Fruit fly (Drosophila melanogaster): Measurements from ENCODE around the gene bbx.

The bbx gene

DNA sequence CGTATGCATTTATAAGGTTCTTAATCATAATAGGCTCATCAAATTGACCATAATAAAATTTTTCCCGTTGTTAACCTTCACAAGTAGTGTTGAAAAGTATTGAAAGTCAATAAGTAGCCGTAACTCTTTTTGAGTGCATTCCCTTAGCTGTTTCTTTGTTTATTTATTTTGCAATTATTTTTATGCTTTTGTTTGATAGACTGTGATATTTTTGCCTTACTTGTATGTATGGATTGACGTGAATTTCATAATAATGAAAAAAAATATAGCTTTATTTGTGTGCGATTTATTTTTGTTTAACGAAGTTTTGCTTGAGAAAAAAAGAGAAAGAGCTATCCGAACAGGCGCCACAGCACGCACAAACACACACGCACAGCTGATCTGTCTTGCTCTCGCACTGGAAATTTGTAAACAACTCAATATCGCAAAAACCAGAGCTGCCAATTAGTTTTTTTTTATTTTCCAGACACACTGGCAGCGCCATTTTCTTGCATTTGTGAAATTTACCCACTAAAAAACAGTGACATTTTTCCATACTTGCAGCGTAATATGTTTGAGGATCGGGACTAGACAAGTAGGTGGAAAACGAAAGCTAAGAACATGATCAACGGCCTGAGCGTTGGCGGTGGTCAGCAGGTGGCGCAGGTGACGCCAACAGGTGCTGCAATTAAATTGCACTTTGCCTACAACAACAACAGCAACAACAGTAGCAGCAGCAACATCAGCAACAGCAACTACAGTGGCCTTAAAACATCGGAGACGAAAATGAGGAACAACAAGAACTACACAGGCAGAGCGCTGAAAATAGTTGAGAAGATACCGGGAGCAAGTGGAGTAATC lies 6.5 kb downstream of the bbx start:
- TF ChIP-seq EcR (GFP tag; optimal IDR thresholded peaks at IDR 0.05) (no peak), pan (optimal IDR thresholded peaks at IDR 0.05) (no peak), CG8478 (optimal IDR thresholded peaks at IDR 0.05) (peak; percentile 31), usp (GFP tag; optimal IDR thresholded peaks at IDR 0.05) (no peak), psq (optimal IDR thresholded peaks at IDR 0.05) (no peak), Dll (optimal IDR thresholded peaks at IDR 0.05) (no peak)

DNA sequence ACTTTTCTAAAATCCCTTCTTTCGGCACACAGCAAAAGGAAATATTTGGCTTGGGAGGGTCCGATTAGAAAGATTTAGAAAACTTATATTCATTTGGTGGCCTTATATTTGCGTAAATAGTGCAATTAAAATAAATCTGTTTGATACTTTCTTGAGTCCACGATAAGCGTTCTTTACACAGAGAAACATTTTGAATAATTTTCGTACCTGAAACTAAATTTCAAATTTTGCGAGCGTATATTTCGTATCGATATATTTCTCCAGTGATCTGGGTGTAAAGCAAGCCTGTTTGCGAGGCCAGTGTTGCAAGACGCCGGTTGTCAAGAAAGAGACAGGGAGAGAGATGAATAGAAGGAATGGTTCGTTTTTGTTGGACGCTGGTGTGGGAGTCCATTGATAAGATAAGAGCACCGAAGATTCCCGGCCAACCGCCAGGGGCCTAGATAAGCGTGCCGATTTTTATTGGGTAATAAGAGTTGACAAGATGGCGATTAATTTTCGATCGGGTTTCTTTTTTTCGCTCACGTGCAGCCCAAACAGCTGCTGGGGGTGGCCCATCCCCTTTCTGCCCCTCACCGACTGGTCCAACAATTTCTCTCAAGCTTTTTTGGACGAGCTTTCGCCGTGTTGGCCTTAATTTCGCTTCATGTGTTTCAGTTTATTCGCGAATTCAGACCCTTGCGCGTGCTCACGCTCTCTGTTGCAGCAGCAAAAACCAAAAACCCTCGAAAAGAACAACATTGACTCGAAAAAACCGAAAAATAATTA lies 11.0 kb downstream of the bbx start, which contains the start of gene slgA:
Gene slgA (plus strand): TSS at position 344 of the 768 bp plus-strand sequence.
- TF ChIP-seq pan (optimal IDR thresholded peaks at IDR 0.05) (no peak), psq (optimal IDR thresholded peaks at IDR 0.05) (no peak), Dll (optimal IDR thresholded peaks at IDR 0.05) (no peak), usp (GFP tag; optimal IDR thresholded peaks at IDR 0.05) (no peak), CG8478 (optimal IDR thresholded peaks at IDR 0.05) (no peak), EcR (GFP tag; optimal IDR thresholded peaks at IDR 0.05) (no peak)

DNA sequence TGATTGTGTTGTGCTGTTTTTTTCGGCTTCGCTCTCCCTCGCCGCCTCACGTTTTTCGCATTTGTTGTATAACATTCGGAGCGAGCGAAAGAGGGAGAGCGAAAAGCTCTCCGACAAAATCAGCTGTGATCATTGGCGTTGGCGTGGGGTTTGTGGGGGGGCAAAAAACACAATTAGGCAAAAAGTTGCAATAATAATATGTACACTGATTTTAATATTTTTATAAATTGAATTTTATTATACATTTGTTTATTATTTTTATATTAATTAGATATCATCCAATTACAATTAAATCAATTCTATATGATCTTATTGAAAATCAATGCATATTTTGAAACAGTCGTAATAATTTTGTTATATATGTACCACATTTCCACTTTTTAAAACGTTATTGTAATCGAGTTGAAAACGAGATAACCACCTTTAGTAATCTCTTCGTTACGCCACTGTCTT lies 12.8 kb downstream of the bbx start:
- TF ChIP-seq pan (optimal IDR thresholded peaks at IDR 0.05) (no peak), EcR (GFP tag; optimal IDR thresholded peaks at IDR 0.05) (no peak), CG8478 (optimal IDR thresholded peaks at IDR 0.05) (no peak), usp (GFP tag; optimal IDR thresholded peaks at IDR 0.05) (no peak), Dll (optimal IDR thresholded peaks at IDR 0.05) (no peak), psq (optimal IDR thresholded peaks at IDR 0.05) (no peak)

DNA sequence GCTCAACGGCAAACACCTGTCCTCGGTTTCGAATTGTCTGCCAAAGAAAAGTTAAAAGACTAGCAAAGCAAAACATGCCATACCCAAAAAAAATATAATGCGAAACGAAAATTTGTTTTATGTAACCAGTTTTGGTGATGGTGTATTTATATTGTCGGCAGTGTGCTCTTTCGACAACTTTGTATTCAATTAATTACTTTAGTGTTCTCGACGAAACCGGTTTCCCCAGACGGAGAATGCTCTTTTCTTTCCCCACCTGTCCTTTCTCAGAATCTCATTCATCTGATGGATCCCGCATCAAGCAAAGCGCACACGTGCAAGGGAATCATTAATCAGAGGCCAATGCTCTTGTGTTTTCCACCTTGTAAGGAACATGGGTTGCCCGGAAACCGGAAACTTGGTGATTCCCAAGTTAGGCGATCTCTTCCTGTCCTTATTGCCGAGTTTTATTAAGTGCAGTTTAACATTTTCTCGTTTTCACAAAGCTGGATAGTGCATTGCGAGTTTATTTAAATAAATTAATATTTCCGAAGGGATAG lies 15.6 kb downstream of the bbx start:
- no peak for TF ChIP-seq psq (optimal IDR thresholded peaks at IDR 0.05)
- TF ChIP-seq CG8478 (optimal IDR thresholded peaks at IDR 0.05): no peak
- TF ChIP-seq usp (GFP tag; optimal IDR thresholded peaks at IDR 0.05): no peak
- TF ChIP-seq EcR (GFP tag; optimal IDR thresholded peaks at IDR 0.05): no peak
- TF ChIP-seq Dll (optimal IDR thresholded peaks at IDR 0.05): no peak
- TF ChIP-seq pan (optimal IDR thresholded peaks at IDR 0.05): no peak

DNA sequence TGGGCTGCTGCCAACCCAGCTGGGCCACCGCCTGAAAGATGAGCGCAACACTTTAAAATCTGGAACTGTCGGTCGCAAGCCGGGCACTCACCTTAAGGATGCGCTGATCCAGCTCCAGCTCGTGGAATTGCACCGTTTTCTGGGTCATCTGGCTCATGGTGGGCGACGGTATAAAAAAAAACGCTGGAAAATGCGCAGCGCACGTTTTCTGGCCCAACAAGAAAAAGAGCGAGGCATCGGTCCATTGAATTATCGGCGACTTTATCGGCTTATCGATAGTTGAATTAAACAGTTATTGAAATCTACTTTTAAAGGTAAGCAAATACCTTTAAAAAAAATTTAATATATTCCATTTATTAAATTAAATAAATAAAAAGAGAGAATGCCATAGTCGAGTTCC lies 24.9 kb downstream of the bbx start, which contains the start of gene Ddx56:
Gene Ddx56 (minus strand): TSS at position 252 of the 400 bp plus-strand sequence.
- no peak for TF ChIP-seq usp (GFP tag; optimal IDR thresholded peaks at IDR 0.05)
- TF ChIP-seq psq (optimal IDR thresholded peaks at IDR 0.05): no peak
- no peak for TF ChIP-seq EcR (GFP tag; optimal IDR thresholded peaks at IDR 0.05)
- no peak for TF ChIP-seq CG8478 (optimal IDR thresholded peaks at IDR 0.05)
- no peak for TF ChIP-seq Dll (optimal IDR thresholded peaks at IDR 0.05)
- TF ChIP-seq pan (optimal IDR thresholded peaks at IDR 0.05): no peak

DNA sequence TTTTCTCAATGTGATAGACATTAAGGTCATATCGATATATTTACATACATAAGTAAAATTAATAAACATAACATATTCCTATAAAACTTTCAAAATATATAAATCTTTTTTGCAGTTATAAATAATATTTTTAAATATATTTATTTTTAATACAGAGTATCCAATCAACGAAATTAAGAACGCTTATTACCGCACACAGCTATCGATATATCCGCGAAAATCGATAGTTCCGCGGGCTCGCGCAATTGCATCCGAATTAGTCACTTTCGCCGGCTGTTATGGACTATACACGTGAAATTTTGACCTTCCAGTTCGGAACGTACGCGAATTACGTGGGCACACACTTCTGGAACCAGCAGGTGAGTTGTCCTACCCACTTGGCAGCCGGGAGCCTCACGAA lies 25.9 kb downstream of the bbx start, which contains the start of gene mst:
Gene mst (plus strand): TSS at position 244 of the 400 bp plus-strand sequence.
- TF ChIP-seq Dll (optimal IDR thresholded peaks at IDR 0.05) (no peak), EcR (GFP tag; optimal IDR thresholded peaks at IDR 0.05) (no peak)

DNA sequence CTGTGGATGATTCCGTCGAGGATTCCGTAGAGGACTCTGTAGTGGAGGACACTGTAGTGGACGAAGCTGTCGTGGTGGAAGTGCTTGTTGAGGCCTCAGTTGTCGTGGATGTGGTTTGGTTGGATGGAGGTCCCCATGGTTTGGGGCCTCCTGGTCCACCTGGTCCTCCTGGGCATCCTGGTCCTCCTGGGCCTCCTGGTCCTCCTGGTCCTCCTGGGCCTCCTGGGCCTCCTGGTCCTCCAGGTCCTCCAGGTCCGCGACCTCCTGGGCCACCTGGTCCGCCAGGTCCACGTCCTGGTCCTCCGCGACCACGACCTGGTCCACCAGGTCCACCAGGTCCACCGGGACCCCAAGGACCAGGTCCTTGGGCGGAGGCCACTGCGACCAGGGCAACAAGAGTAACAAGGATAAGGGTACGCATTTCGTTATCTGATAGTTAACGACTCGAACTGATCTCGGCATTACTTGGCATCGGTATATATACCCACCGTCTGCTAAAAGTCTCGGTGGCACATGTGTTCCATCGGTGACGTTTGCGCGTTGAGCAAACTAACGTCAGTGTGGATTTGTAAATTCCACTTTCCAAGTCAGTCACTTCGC lies 34.1 kb downstream of the bbx start, which contains the start of gene lcs:
Gene lcs (minus strand): TSS at position 457 of the 600 bp plus-strand sequence.
- TF ChIP-seq Dll (optimal IDR thresholded peaks at IDR 0.05) (no peak), EcR (GFP tag; optimal IDR thresholded peaks at IDR 0.05) (no peak), CG8478 (optimal IDR thresholded peaks at IDR 0.05) (no peak), usp (GFP tag; optimal IDR thresholded peaks at IDR 0.05) (no peak), pan (optimal IDR thresholded peaks at IDR 0.05) (no peak), psq (optimal IDR thresholded peaks at IDR 0.05) (no peak)

DNA sequence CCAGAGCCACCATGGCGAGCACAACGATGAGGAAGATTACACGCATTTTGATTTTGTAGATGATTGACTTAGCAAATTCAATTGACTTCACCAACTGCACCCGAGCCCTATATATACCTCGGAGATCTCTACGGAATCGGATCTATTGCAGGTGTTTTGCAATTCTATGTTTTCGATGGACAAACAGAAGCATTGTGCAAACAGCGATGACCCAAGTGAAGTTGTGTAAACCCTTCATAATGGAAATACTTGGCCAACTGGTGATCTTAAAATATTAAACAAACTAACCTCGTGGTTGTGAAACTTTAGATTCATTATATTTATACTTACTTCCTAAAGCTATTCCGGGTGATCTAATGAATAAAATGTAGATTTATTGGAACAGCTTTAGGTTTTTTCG lies 39.8 kb downstream of the bbx start, which contains the start of gene whe:
Gene whe (minus strand): TSS at position 101 of the 400 bp plus-strand sequence.
- TF ChIP-seq psq (optimal IDR thresholded peaks at IDR 0.05) (no peak), CG8478 (optimal IDR thresholded peaks at IDR 0.05) (no peak), EcR (GFP tag; optimal IDR thresholded peaks at IDR 0.05) (no peak)

All from whole organism.